Fruit fly (Drosophila melanogaster): ENCODE data around the gene hdm.
A peak's percentile ranks its signal among the peaks of the same experiment; 100 is the strongest.

The hdm gene

dm6 chrX:7933210-7933915 lies 13.4 kb upstream of the hdm start, which contains the start of the genes Dhdds and RpS14a (continued):
- peak; percentile 33 for TF ChIP-seq kah (GFP tag; optimal IDR thresholded peaks at IDR 0.05)
- peak; percentile 53 for TF ChIP-seq slp2 (GFP tag; optimal IDR thresholded peaks at IDR 0.05)
- peak; percentile 30 for TF ChIP-seq Jarid2 (GFP tag; optimal IDR thresholded peaks at IDR 0.05)
- TF ChIP-seq Trl (optimal IDR thresholded peaks at IDR 0.05), result no peak
- peak; percentile 5 for TF ChIP-seq Trl (GFP tag; optimal IDR thresholded peaks at IDR 0.05)
- TF ChIP-seq CG33213 (GFP tag; optimal IDR thresholded peaks at IDR 0.05), result peak; percentile 32
- peak; percentile 48; the same call in 2 of the 3 replicates for TF ChIP-seq CG14860 (GFP tag; IDR thresholded peaks at IDR 0.05; ENCODE audit: partially characterized antibody)
- peak; percentile 36 for TF ChIP-seq gcm (GFP tag; optimal IDR thresholded peaks at IDR 0.05)
- no peak for TF ChIP-seq CG4360 (GFP tag; IDR thresholded peaks at IDR 0.05)
- no peak for TF ChIP-seq CG12744 (GFP tag; optimal IDR thresholded peaks at IDR 0.05)
- TF ChIP-seq CG13123 (GFP tag; optimal IDR thresholded peaks at IDR 0.05), result no peak
- peak; percentile 84 for TF ChIP-seq nmo (GFP tag; optimal IDR thresholded peaks at IDR 0.05)
- TF ChIP-seq CG12104 (GFP tag; optimal IDR thresholded peaks at IDR 0.05), result peak; percentile 82
- TF ChIP-seq CG13894 (tag; optimal IDR thresholded peaks at IDR 0.05), result no peak
- TF ChIP-seq Dref (GFP tag; IDR thresholded peaks at IDR 0.05), result peak; percentile 73
- TF ChIP-seq Bgb (GFP tag; IDR thresholded peaks at IDR 0.05; ENCODE audit: partially characterized antibody), result peak; percentile 72
- TF ChIP-seq cad (GFP tag; optimal IDR thresholded peaks at IDR 0.05), result no peak
- TF ChIP-seq CG16863 (GFP tag; optimal IDR thresholded peaks at IDR 0.05), result peak; percentile 5
- TF ChIP-seq eve (GFP tag; optimal IDR thresholded peaks at IDR 0.05), result no peak
- TF ChIP-seq Aef1 (GFP tag; IDR thresholded peaks at IDR 0.05), result no peak
- TF ChIP-seq CG13287 (GFP tag; IDR thresholded peaks at IDR 0.05; ENCODE audit: partially characterized antibody), result peak; percentile 76
- TF ChIP-seq CG10267 (tag; optimal IDR thresholded peaks at IDR 0.05), result peak; percentile 71
- TF ChIP-seq phol (tag; optimal IDR thresholded peaks at IDR 0.05), result peak; percentile 80
- TF ChIP-seq sna (GFP tag; IDR thresholded peaks at IDR 0.05; ENCODE audit: partially characterized antibody), result peak; percentile 64; the same call in 1 of the 2 replicates
- TF ChIP-seq CG12236 (GFP tag; optimal IDR thresholded peaks at IDR 0.05), result peak; percentile 41
- no peak for TF ChIP-seq schlank (tag; optimal IDR thresholded peaks at IDR 0.05)
- peak; percentile 35 for TF ChIP-seq pho (GFP tag; optimal IDR thresholded peaks at IDR 0.05)
- TF ChIP-seq CG14965 (GFP tag; optimal IDR thresholded peaks at IDR 0.05; ENCODE audit: borderline replicate concordance), result no peak
- TF ChIP-seq Stat92E (GFP tag; optimal IDR thresholded peaks at IDR 0.05), result peak in 1 of 3 experiments; percentile 44
- no peak for TF ChIP-seq Dip2 (GFP tag; IDR thresholded peaks at IDR 0.05)
- no peak for TF ChIP-seq Hey (tag; optimal IDR thresholded peaks at IDR 0.05)
- TF ChIP-seq Sry-β (GFP tag; optimal IDR thresholded peaks at IDR 0.05), result no peak
- no peak for TF ChIP-seq Hmx (GFP tag; optimal IDR thresholded peaks at IDR 0.05)
- TF ChIP-seq al (GFP tag; IDR thresholded peaks at IDR 0.05), result no peak
- TF ChIP-seq exex (tag; optimal IDR thresholded peaks at IDR 0.05), result no peak
- TF ChIP-seq Med (GFP tag), result peak; percentile 90
- peak; percentile 86 for TF ChIP-seq CG8478 (optimal IDR thresholded peaks at IDR 0.05)
- no peak for TF ChIP-seq Abd-B (GFP tag; optimal IDR thresholded peaks at IDR 0.05)
- peak; percentile 30 for TF ChIP-seq CG17359 (tag; optimal IDR thresholded peaks at IDR 0.05)
- TF ChIP-seq CG13296 (GFP tag; optimal IDR thresholded peaks at IDR 0.05), result peak; percentile 67
- TF ChIP-seq mld (GFP tag; IDR thresholded peaks at IDR 0.05; ENCODE audit: partially characterized antibody), result no peak
- TF ChIP-seq CG9437 (GFP tag; optimal IDR thresholded peaks at IDR 0.05), result peak; percentile 71
- peak; percentile 16 for TF ChIP-seq twi (tag; optimal IDR thresholded peaks at IDR 0.05)
- peak; percentile 41 for TF ChIP-seq CG9609 (GFP tag; optimal IDR thresholded peaks at IDR 0.05)
- peak; percentile 51 for TF ChIP-seq slou (GFP tag; optimal IDR thresholded peaks at IDR 0.05)
- TF ChIP-seq CG16815 (GFP tag; optimal IDR thresholded peaks at IDR 0.05), result peak; percentile 29
- TF ChIP-seq D (optimal IDR thresholded peaks at IDR 0.05), result no peak
- TF ChIP-seq D (GFP tag; optimal IDR thresholded peaks at IDR 0.05), result peak; percentile 62
- TF ChIP-seq Dll (GFP tag; IDR thresholded peaks at IDR 0.05; ENCODE audit: partially characterized antibody), result peak; percentile 84
- TF ChIP-seq seq (GFP tag; IDR thresholded peaks at IDR 0.05), result peak; percentile 9; the same call in 1 of the 2 replicates
